Worm (Caenorhabditis elegans): ENCODE measurements around the gene nekl-4.

Gene nekl-4

ce11 chrIII:5505474-5506022 lies 11.8 kb downstream of the nekl-4 start (continued):
- TF ChIP-seq F10B5.3 (tag; optimal IDR thresholded peaks at IDR 0.05), result no peak
- TF ChIP-seq Y5F2A.4 (GFP tag; optimal IDR thresholded peaks at IDR 0.05), result no peak
- peak; percentile 29 for TF ChIP-seq zfp-3 (GFP tag; conservative IDR thresholded peaks at IDR 0.05)
- TF ChIP-seq nhr-76 (tag; optimal IDR thresholded peaks at IDR 0.05), result no peak
- TF ChIP-seq ceh-28 (tag; optimal IDR thresholded peaks at IDR 0.05), result no peak
- no peak for TF ChIP-seq F44E2.7 (GFP tag; IDR thresholded peaks at IDR 0.05)

ce11 chrIII:5504725-5505473 lies 12.4 kb downstream of the nekl-4 start:
- no peak for TF ChIP-seq nhr-111 (GFP tag; optimal IDR thresholded peaks at IDR 0.05)
- TF ChIP-seq mep-1 (tag; optimal IDR thresholded peaks at IDR 0.05), result no peak
- no peak for TF ChIP-seq madf-9 (GFP tag; conservative IDR thresholded peaks at IDR 0.05)
- peak; percentile 19; the same call in 1 of the 2 replicates for TF ChIP-seq php-3 (GFP tag; IDR thresholded peaks at IDR 0.05)
- no peak for TF ChIP-seq fos-1 (tag; optimal IDR thresholded peaks at IDR 0.05)
- TF ChIP-seq sdz-12 (GFP tag; optimal IDR thresholded peaks at IDR 0.05), result no peak
- no peak for TF ChIP-seq T20F7.1 (GFP tag; optimal IDR thresholded peaks at IDR 0.05)
- no peak for TF ChIP-seq lin-13 (GFP tag; optimal IDR thresholded peaks at IDR 0.05)
- no peak for TF ChIP-seq aly-2 (tag; optimal IDR thresholded peaks at IDR 0.05)
- TF ChIP-seq lir-3 (tag; optimal IDR thresholded peaks at IDR 0.05), result no peak
- TF ChIP-seq egl-43 (GFP tag; IDR thresholded peaks at IDR 0.05), result 0 out of 2 replicates have a peak, but pooled peaks have one; percentile 17
- no peak for TF ChIP-seq rbr-2 (tag; optimal IDR thresholded peaks at IDR 0.05)
- TF ChIP-seq pha-4 (GFP tag; IDR thresholded peaks at IDR 0.05), result 0 out of 2 replicates have a peak, but pooled peaks have one; percentile 6
- no peak for TF ChIP-seq pha-4 (tag; optimal IDR thresholded peaks at IDR 0.05)
- no peak for TF ChIP-seq nhr-25 (tag; optimal IDR thresholded peaks at IDR 0.05; ENCODE audit: borderline replicate concordance, insufficient read depth)
- TF ChIP-seq F44E2.7 (GFP tag; IDR thresholded peaks at IDR 0.05), result no peak
- no peak for TF ChIP-seq Y75B8A.6 (GFP tag; IDR thresholded peaks at IDR 0.05)
- TF ChIP-seq F49E8.2 (tag; optimal IDR thresholded peaks at IDR 0.05; ENCODE audit: borderline replicate concordance), result no peak
- peak in 1 of 2 experiments; percentile 88 for TF ChIP-seq unc-62 (GFP tag; optimal IDR thresholded peaks at IDR 0.05 in 1 of 2)
- no peak for TF ChIP-seq unc-62 (tag; optimal IDR thresholded peaks at IDR 0.05)
- TF ChIP-seq madf-5 (GFP tag; IDR thresholded peaks at IDR 0.05), result no peak
- no peak for TF ChIP-seq daf-16 (GFP tag; optimal IDR thresholded peaks at IDR 0.05)
- peak; percentile 9 for TF ChIP-seq daf-16 (tag; optimal IDR thresholded peaks at IDR 0.05)
- no peak for TF ChIP-seq Y105C5A.15 (GFP tag; IDR thresholded peaks at IDR 0.05)
- TF ChIP-seq F10B5.3 (tag; optimal IDR thresholded peaks at IDR 0.05), result no peak
- TF ChIP-seq F37D6.2 (tag; optimal IDR thresholded peaks at IDR 0.05), result no peak
- TF ChIP-seq ces-1 (GFP tag; optimal IDR thresholded peaks at IDR 0.05), result no peak
- peak; percentile 24 for TF ChIP-seq duxl-1 (tag; optimal IDR thresholded peaks at IDR 0.05; ENCODE audit: poor library complexity)
- no peak for TF ChIP-seq snpc-4 (tag; optimal IDR thresholded peaks at IDR 0.05)
- TF ChIP-seq lin-29 (GFP tag; IDR thresholded peaks at IDR 0.05), result no peak
- TF ChIP-seq nhr-42 (GFP tag; IDR thresholded peaks at IDR 0.05), result no peak
- no peak for TF ChIP-seq nhr-41 (GFP tag; IDR thresholded peaks at IDR 0.05)
- TF ChIP-seq egl-27 (tag; optimal IDR thresholded peaks at IDR 0.05), result no peak
- TF ChIP-seq lin-38 (GFP tag; IDR thresholded peaks at IDR 0.05), result no peak
- no peak for TF ChIP-seq nhr-237 (tag; optimal IDR thresholded peaks at IDR 0.05)
- no peak for TF ChIP-seq dmd-8 (GFP tag; IDR thresholded peaks at IDR 0.05)
- no peak for TF ChIP-seq zfp-2 (tag; optimal IDR thresholded peaks at IDR 0.05)
- no peak for TF ChIP-seq fkh-10 (GFP tag; optimal IDR thresholded peaks at IDR 0.05)
- no peak; the same call in 1 of the 2 replicates for TF ChIP-seq T26A8.4 (GFP tag; IDR thresholded peaks at IDR 0.05)
- no peak for TF ChIP-seq lsy-2 (tag; optimal IDR thresholded peaks at IDR 0.05)
- no peak for TF ChIP-seq vab-7 (GFP tag; IDR thresholded peaks at IDR 0.05)
- TF ChIP-seq daf-19 (GFP tag; conservative IDR thresholded peaks at IDR 0.05), result peak; percentile 41; the same call in 1 of the 2 replicates
- TF ChIP-seq gei-8 (GFP tag; optimal IDR thresholded peaks at IDR 0.05), result no peak
- TF ChIP-seq ceh-62 (tag; optimal IDR thresholded peaks at IDR 0.05), result no peak

All from whole organism, L4 larva.